Fruit fly (Drosophila melanogaster): ENCODE data around the gene CG4830.

Gene CG4830

dm6 chr3R:12244468-12245060 lies 34.4 kb upstream of the CG4830 start (continued):
- TF ChIP-seq sens (GFP tag), result peak; percentile 51
- no peak for TF ChIP-seq zen (tag; optimal IDR thresholded peaks at IDR 0.05)
- TF ChIP-seq CG3847 (GFP tag; IDR thresholded peaks at IDR 0.05), result no peak
- TF ChIP-seq nau (GFP tag; optimal IDR thresholded peaks at IDR 0.05), result no peak
- TF ChIP-seq CG12071 (GFP tag; optimal IDR thresholded peaks at IDR 0.05), result peak; percentile 12
- peak; percentile 37; the same call in 1 of the 2 replicates for TF ChIP-seq Adf1 (GFP tag; IDR thresholded peaks at IDR 0.05)
- TF ChIP-seq CG2116 (GFP tag; optimal IDR thresholded peaks at IDR 0.05), result no peak
- no peak for TF ChIP-seq CG14014 (GFP tag; IDR thresholded peaks at IDR 0.05)
- peak; percentile 97 for TF ChIP-seq Nf-YC (tag; optimal IDR thresholded peaks at IDR 0.05)
- TF ChIP-seq Rx (GFP tag; IDR thresholded peaks at IDR 0.05), result no peak
- TF ChIP-seq Sry-δ (GFP tag; optimal IDR thresholded peaks at IDR 0.05), result no peak
- peak; percentile 79 for TF ChIP-seq jing (GFP tag; optimal IDR thresholded peaks at IDR 0.05)
- TF ChIP-seq corto (GFP tag; optimal IDR thresholded peaks at IDR 0.05), result no peak
- TF ChIP-seq luna (GFP tag; optimal IDR thresholded peaks at IDR 0.05), result no peak
- no peak for TF ChIP-seq wdn (GFP tag; IDR thresholded peaks at IDR 0.05)
- no peak for TF ChIP-seq Scr (GFP tag; IDR thresholded peaks at IDR 0.05; ENCODE audit: partially characterized antibody)
- TF ChIP-seq gcm (GFP tag; optimal IDR thresholded peaks at IDR 0.05), result no peak
- TF ChIP-seq Deaf1 (tag; optimal IDR thresholded peaks at IDR 0.05), result peak; percentile 82
- no peak for TF ChIP-seq Sox102F (GFP tag; optimal IDR thresholded peaks at IDR 0.05)
- TF ChIP-seq insv (GFP tag; optimal IDR thresholded peaks at IDR 0.05), result peak in 1 of 2 experiments; percentile 63
- no peak for TF ChIP-seq HLH54F (GFP tag; optimal IDR thresholded peaks at IDR 0.05)
- TF ChIP-seq Elba2 (GFP tag; optimal IDR thresholded peaks at IDR 0.05), result no peak
- TF ChIP-seq sim (GFP tag; IDR thresholded peaks at IDR 0.05), result no peak
- TF ChIP-seq CG17359 (tag; optimal IDR thresholded peaks at IDR 0.05), result no peak
- no peak for TF ChIP-seq CG31441 (GFP tag; IDR thresholded peaks at IDR 0.05)
- no peak for TF ChIP-seq vfl (GFP tag; optimal IDR thresholded peaks at IDR 0.05)
- TF ChIP-seq CG6683 (GFP tag; optimal IDR thresholded peaks at IDR 0.05), result no peak
- TF ChIP-seq CG7928 (GFP tag; optimal IDR thresholded peaks at IDR 0.05), result no peak
- TF ChIP-seq amos (GFP tag; IDR thresholded peaks at IDR 0.05; ENCODE audit: partially characterized antibody), result peak; percentile 52; the same call in 1 of the 2 replicates

dm6 chr3R:12239166-12239565 lies 29.0 kb upstream of the CG4830 start, which contains the start of gene Cyp313a3:
Gene Cyp313a3 (minus strand): TSS chr3R:12239266.
- TF ChIP-seq nau (GFP tag; optimal IDR thresholded peaks at IDR 0.05), result no peak
- no peak for TF ChIP-seq CG10654 (GFP tag; optimal IDR thresholded peaks at IDR 0.05)
- no peak for TF ChIP-seq Antp (GFP tag; optimal IDR thresholded peaks at IDR 0.05)
- no peak for TF ChIP-seq sug (tag; optimal IDR thresholded peaks at IDR 0.05)
- TF ChIP-seq knrl (GFP tag; IDR thresholded peaks at IDR 0.05; ENCODE audit: partially characterized antibody), result 0 out of 3 replicates have a peak, but pooled peaks have one; percentile 6
- no peak for TF ChIP-seq CG15601 (tag; optimal IDR thresholded peaks at IDR 0.05)
- no peak for TF ChIP-seq HLH3B (GFP tag; IDR thresholded peaks at IDR 0.05)
- TF ChIP-seq CG3407 (GFP tag; optimal IDR thresholded peaks at IDR 0.05), result no peak
- TF ChIP-seq oc (tag; optimal IDR thresholded peaks at IDR 0.05), result peak; percentile 1

dm6 chr3R:12236804-12237203 lies 26.6 kb upstream of the CG4830 start, which contains the start of gene Cyp313a2:
Gene Cyp313a2 (minus strand): TSS chr3R:12236904.
- no peak for TF ChIP-seq pan (optimal IDR thresholded peaks at IDR 0.05)
- no peak for TF ChIP-seq pan (GFP tag; optimal IDR thresholded peaks at IDR 0.05 in 1 of 2, IDR thresholded peaks at IDR 0.05 in 1 of 2)
- no peak for TF ChIP-seq CHES-1-like (GFP tag; optimal IDR thresholded peaks at IDR 0.05)
- TF ChIP-seq CG17328 (GFP tag; IDR thresholded peaks at IDR 0.05), result no peak
- no peak for TF ChIP-seq D19B (GFP tag; optimal IDR thresholded peaks at IDR 0.05)
- TF ChIP-seq pnt (GFP tag; optimal IDR thresholded peaks at IDR 0.05), result no peak
- TF ChIP-seq Ada2b (GFP tag; IDR thresholded peaks at IDR 0.05), result no peak
- TF ChIP-seq Nf-YC (tag; optimal IDR thresholded peaks at IDR 0.05), result no peak
- TF ChIP-seq gsb-n (tag; optimal IDR thresholded peaks at IDR 0.05), result no peak
- TF ChIP-seq repo (GFP tag; optimal IDR thresholded peaks at IDR 0.05), result no peak
- TF ChIP-seq CG15269 (tag; optimal IDR thresholded peaks at IDR 0.05), result no peak
- no peak for TF ChIP-seq disco-r (GFP tag; optimal IDR thresholded peaks at IDR 0.05)
- TF ChIP-seq nerfin-1 (tag; optimal IDR thresholded peaks at IDR 0.05), result no peak
- no peak for TF ChIP-seq CG7745 (tag; optimal IDR thresholded peaks at IDR 0.05)
- TF ChIP-seq CG3163 (GFP tag; optimal IDR thresholded peaks at IDR 0.05), result no peak

Data from whole organism, embryonic.